Fruit fly (Drosophila melanogaster) whole organism, embryonic: ENCODE measurements around the gene Gem2.
A peak's percentile ranks its signal among the peaks of the same experiment; 100 is the strongest.

Experiments used
- CG10321 ChIP-seq: fragments of 200-800 bp; sonication (Bioruptor generic); IDR thresholded peaks from 2 replicates; pipeline ENCODE4 v1.3.6; 2022; ENCODE audit warnings: missing biosample characterization, missing genetic modification characterization
- CG10654 ChIP-seq: fragments of 200-800 bp; sonication (Bioruptor generic); optimal IDR thresholded peaks from 2 replicates; lab custom pipeline; 2016; ENCODE audit warnings: missing biosample characterization, missing genetic modification characterization
- CG10979 ChIP-seq: fragments of 200-800 bp; sonication (Bioruptor generic); optimal IDR thresholded peaks from 2 replicates; lab custom pipeline; 2018; ENCODE audit warnings: missing biosample characterization, mild to moderate bottlenecking, missing genetic modification characterization, moderate library complexity
- CG11085 ChIP-seq: fragments of 200-800 bp; sonication (Bioruptor generic); IDR thresholded peaks from 2 replicates; pipeline ENCODE4 v1.3.6; 2022; ENCODE audit warnings: missing biosample characterization, missing genetic modification characterization
- CG11247 ChIP-seq: fragments of 200-800 bp; sonication (Bioruptor generic); IDR thresholded peaks from 2 replicates; pipeline ENCODE4 v1.3.6; 2022; ENCODE audit warnings: missing biosample characterization, missing genetic modification characterization
- CG11456 ChIP-seq: fragments of 200-800 bp; sonication (Bioruptor generic); IDR thresholded peaks from 3 replicates; pipeline ENCODE4 v1.3.6; 2022; ENCODE audit warnings: missing biosample characterization, missing genetic modification characterization
- CG11504 ChIP-seq: fragments of 200-800 bp; sonication (Bioruptor generic); optimal IDR thresholded peaks from 3 replicates; lab custom pipeline; 2019; ENCODE audit warnings: missing biosample characterization, mild to moderate bottlenecking, missing genetic modification characterization, moderate library complexity
- CG12236 ChIP-seq: fragments of 200-800 bp; sonication (Bioruptor generic); optimal IDR thresholded peaks from 2 replicates; lab custom pipeline; 2016; ENCODE audit warnings: missing biosample characterization, missing genetic modification characterization
- CG12391 ChIP-seq: fragments of 200-800 bp; sonication (Bioruptor generic); optimal IDR thresholded peaks from 3 replicates; lab custom pipeline; 2018; ENCODE audit warnings: missing biosample characterization, mild to moderate bottlenecking, missing genetic modification characterization, moderate library complexity
- CG13624 ChIP-seq: fragments of 200-800 bp; sonication (Bioruptor generic); optimal IDR thresholded peaks from 2 replicates; lab custom pipeline; 2016; ENCODE audit warnings: missing biosample characterization, missing genetic modification characterization
- CG14710 ChIP-seq: fragments of 200-800 bp; sonication (Bioruptor generic); optimal IDR thresholded peaks from 3 replicates; lab custom pipeline; 2019; ENCODE audit warnings: missing biosample characterization, mild to moderate bottlenecking, missing genetic modification characterization, moderate library complexity
- CG18262 ChIP-seq: fragments of 200-800 bp; optimal IDR thresholded peaks from 3 replicates; lab custom pipeline; 2019; ENCODE audit warnings: missing biosample characterization, mild to moderate bottlenecking, missing genetic modification characterization, moderate library complexity
- CG2712 ChIP-seq: fragments of 200-800 bp; optimal IDR thresholded peaks from 3 replicates; lab custom pipeline; 2019; ENCODE audit warnings: missing biosample characterization, mild to moderate bottlenecking, missing genetic modification characterization, moderate library complexity
- CG30403 ChIP-seq: fragments of 200-800 bp; sonication (Bioruptor generic); optimal IDR thresholded peaks from 3 replicates; lab custom pipeline; 2016; ENCODE audit warnings: missing biosample characterization, missing genetic modification characterization
- CG3847 ChIP-seq: fragments of 200-800 bp; sonication (Bioruptor generic); IDR thresholded peaks from 2 replicates; pipeline ENCODE4 v1.3.6; 2022; ENCODE audit warnings: missing biosample characterization, missing genetic modification characterization
- CG7839 ChIP-seq: fragments of 200-800 bp; sonication (Bioruptor generic); optimal IDR thresholded peaks from 3 replicates; lab custom pipeline; 2018; ENCODE audit warnings: missing biosample characterization, mild to moderate bottlenecking, missing genetic modification characterization, moderate library complexity
- CG8089 ChIP-seq: fragments of 200-800 bp; sonication (Bioruptor generic); optimal IDR thresholded peaks from 3 replicates; lab custom pipeline; 2016; ENCODE audit warnings: missing biosample characterization, missing genetic modification characterization
- CG9876 ChIP-seq: fragments of 200-800 bp; sonication (Bioruptor generic); optimal IDR thresholded peaks from 2 replicates; lab custom pipeline; 2016; ENCODE audit warnings: missing biosample characterization, missing genetic modification characterization
- D19A ChIP-seq: fragments of 200-800 bp; optimal IDR thresholded peaks from 3 replicates; lab custom pipeline; 2019; ENCODE audit warnings: missing biosample characterization, mild to moderate bottlenecking, missing genetic modification characterization, moderate library complexity
- ERR ChIP-seq: fragments of 200-800 bp; sonication (Bioruptor generic); optimal IDR thresholded peaks from 2 replicates; lab custom pipeline; 2016; ENCODE audit warnings: missing biosample characterization, missing genetic modification characterization
- Hr51 ChIP-seq, 2 experiments: fragments of 200-800 bp; sonication (Bioruptor generic); optimal IDR thresholded peaks; 2 replicates in 1 of 2; 3 replicates in 1 of 2; lab custom pipeline; 2016 to 2018; ENCODE audit warnings: missing biosample characterization in 2 of 2, missing genetic modification characterization in 2 of 2, mild to moderate bottlenecking in 1 of 2, moderate library complexity in 1 of 2
- MBD-R2 ChIP-seq: fragments of 200-800 bp; sonication (Bioruptor generic); IDR thresholded peaks from 2 replicates; pipeline ENCODE4 v1.3.6; 2022; ENCODE audit warnings: missing biosample characterization, missing genetic modification characterization
- Med ChIP-seq: fragments of 200-800 bp; sonication (Bioruptor generic); peaks from one replicate; lab custom pipeline; 2016; ENCODE audit warnings: missing biosample characterization, missing genetic modification characterization, mild to moderate bottlenecking, inconsistent platforms, moderate library complexity
- Sry-β ChIP-seq: fragments of 200-800 bp; sonication (Bioruptor generic); optimal IDR thresholded peaks from 2 replicates; lab custom pipeline; 2018; ENCODE audit warnings: missing biosample characterization, mild to moderate bottlenecking, missing genetic modification characterization, moderate library complexity
- Ssrp ChIP-seq: fragments of 200-800 bp; sonication (Bioruptor generic); optimal IDR thresholded peaks from 2 replicates; lab custom pipeline; 2018; ENCODE audit warnings: missing biosample characterization, mild to moderate bottlenecking, missing genetic modification characterization, moderate library complexity
- aop ChIP-seq: fragments of 200-800 bp; sonication (Bioruptor generic); IDR thresholded peaks from 2 replicates; pipeline ENCODE4 v1.3.6; 2022; ENCODE audit warnings: missing biosample characterization, missing genetic modification characterization
- bowl ChIP-seq: fragments of 200-800 bp; sonication (Bioruptor generic); IDR thresholded peaks from 2 replicates; pipeline ENCODE4 v1.3.6; 2022; ENCODE audit warnings: missing biosample characterization, missing genetic modification characterization
- bsh ChIP-seq, 2 experiments: fragments of 200-800 bp; sonication (Bioruptor generic); optimal IDR thresholded peaks; 2 replicates each; lab custom pipeline; 2017 to 2018; ENCODE audit warnings: mild to moderate bottlenecking in 2 of 2, missing biosample characterization in 2 of 2, missing genetic modification characterization in 2 of 2, moderate library complexity in 1 of 2
- chif ChIP-seq, 2 experiments: fragments of 200-800 bp; sonication (Bioruptor generic); optimal IDR thresholded peaks; 3 replicates each; lab custom pipeline; 2016; ENCODE audit warnings: missing biosample characterization in 2 of 2, missing genetic modification characterization in 2 of 2
- croc ChIP-seq: fragments of 200-800 bp; sonication (Bioruptor generic); conservative IDR thresholded peaks from 3 replicates; pipeline ENCODE4 v1.3.6; 2022; ENCODE audit warnings: missing biosample characterization, missing genetic modification characterization
- dmrt11E ChIP-seq: fragments of 200-800 bp; sonication (Bioruptor generic); optimal IDR thresholded peaks from 3 replicates; lab custom pipeline; 2018; ENCODE audit warnings: missing biosample characterization, mild to moderate bottlenecking, missing genetic modification characterization, moderate library complexity
- fd96Cb ChIP-seq: fragments of 200-800 bp; sonication (Bioruptor generic); optimal IDR thresholded peaks from 2 replicates; lab custom pipeline; 2018; ENCODE audit warnings: missing biosample characterization, mild to moderate bottlenecking, missing genetic modification characterization, moderate library complexity
- gcm ChIP-seq: fragments of 200-800 bp; sonication (Bioruptor generic); optimal IDR thresholded peaks from 2 replicates; lab custom pipeline; 2019; ENCODE audit warnings: missing biosample characterization, mild to moderate bottlenecking, missing genetic modification characterization, moderate library complexity
- gem ChIP-seq: fragments of 200-800 bp; sonication (Bioruptor generic); optimal IDR thresholded peaks from 2 replicates; lab custom pipeline; 2019; ENCODE audit warnings: missing biosample characterization, mild to moderate bottlenecking, missing genetic modification characterization, moderate library complexity
- ham ChIP-seq: fragments of 200-800 bp; sonication (Bioruptor generic); IDR thresholded peaks from 2 replicates; pipeline ENCODE4 v1.3.6; 2022; ENCODE audit warnings: missing biosample characterization, missing genetic modification characterization
- jigr1 ChIP-seq: fragments of 200-800 bp; sonication (Bioruptor generic); IDR thresholded peaks from 3 replicates; pipeline ENCODE4 v1.3.6; 2022; ENCODE audit warnings: missing biosample characterization, missing genetic modification characterization
- lilli ChIP-seq: fragments of 200-800 bp; sonication (Bioruptor generic); optimal IDR thresholded peaks from 3 replicates; lab custom pipeline; 2016; ENCODE audit warnings: missing biosample characterization, missing genetic modification characterization
- lola ChIP-seq, 3 experiments: fragments of >200 bp in 2 of 3; fragments of 200-800 bp in 1 of 3; sonication (Bioruptor generic) in 1 of 3; optimal IDR thresholded peaks; 2 replicates each; lab custom pipeline; 2017 to 2019; ENCODE audit warnings: missing biosample characterization in 3 of 3, missing genetic modification characterization in 3 of 3, mild to moderate bottlenecking in 1 of 3, moderate library complexity in 1 of 3
- phol ChIP-seq: fragments of 200-800 bp; sonication (Bioruptor generic); optimal IDR thresholded peaks from 3 replicates; lab custom pipeline; 2018; ENCODE audit warnings: missing biosample characterization, mild to moderate bottlenecking, missing genetic modification characterization, moderate library complexity
- row ChIP-seq: fragments of 200-800 bp; sonication (Bioruptor generic); IDR thresholded peaks from 3 replicates; pipeline ENCODE4 v1.3.6; 2022; ENCODE audit warnings: missing biosample characterization, missing genetic modification characterization
- salm ChIP-seq: fragments of 200-800 bp; sonication (Bioruptor generic); optimal IDR thresholded peaks from 2 replicates; lab custom pipeline; 2018; ENCODE audit warnings: missing biosample characterization, mild to moderate bottlenecking, missing genetic modification characterization
- sens ChIP-seq: fragments of 200-800 bp; sonication (Bioruptor generic); peaks from one replicate; lab custom pipeline; 2016; ENCODE audit warnings: missing biosample characterization, missing genetic modification characterization
- stc ChIP-seq: fragments of 200-800 bp; sonication (Bioruptor generic); IDR thresholded peaks from 2 replicates; pipeline ENCODE4 v1.3.6; 2022; ENCODE audit warnings: missing biosample characterization, missing genetic modification characterization
- tna ChIP-seq: fragments of 200-800 bp; sonication (Bioruptor generic); IDR thresholded peaks from 2 replicates; pipeline ENCODE4 v1.3.6; 2022; ENCODE audit warnings: missing biosample characterization, missing genetic modification characterization; ENCODE audit not compliant: partially characterized antibody
- unpg ChIP-seq: fragments of 200-800 bp; sonication (Bioruptor generic); optimal IDR thresholded peaks from 3 replicates; lab custom pipeline; 2018; ENCODE audit warnings: missing biosample characterization, mild to moderate bottlenecking, missing genetic modification characterization, moderate library complexity
- vnd ChIP-seq: fragments of 200-800 bp; sonication (Bioruptor generic); IDR thresholded peaks from 3 replicates; pipeline ENCODE4 v1.3.6; 2022; ENCODE audit warnings: missing biosample characterization, missing genetic modification characterization; ENCODE audit not compliant: partially characterized antibody
- zf30C ChIP-seq: fragments of 200-800 bp; sonication (Bioruptor generic); optimal IDR thresholded peaks from 3 replicates; lab custom pipeline; 2018; ENCODE audit warnings: missing biosample characterization, mild to moderate bottlenecking, missing genetic modification characterization

Gem2 gene

dm6 chr3L:19100188-19100587 is at the start of gene Gem2 (continued):
- TF ChIP-seq row (peak; percentile 59), MBD-R2 (peak; percentile 90)
- TF ChIP-seq, all 482 proteins: peak for 40

dm6 chr3L:19147169-19147568 is 47.0 kb upstream of the Gem2 start:
- TF ChIP-seq CG12236 (GFP tag; lab: Kevin White, UChicago) (no peak), CG7839 (tag; lab: Kevin White, UChicago) (peak; percentile 10), Ssrp (peak; percentile 2), aop (GFP tag; lab: Robert Waterston, UW) (no peak), CG14710 (tag; lab: Kevin White, UChicago) (peak; percentile 19), lilli (GFP tag; lab: Kevin White, UChicago) (peak; percentile 5), fd96Cb (tag; lab: Kevin White, UChicago) (no peak), Sry-β (GFP tag; lab: Kevin White, UChicago) (no peak), CG11456 (GFP tag; lab: Robert Waterston, UW) (no peak), croc (GFP tag; lab: Robert Waterston, UW) (no peak), CG13624 (GFP tag; lab: Kevin White, UChicago) (no peak), lola (GFP tag; optimal IDR thresholded peaks at IDR 0.05; lab: Kevin White, UChicago) (peak in 1 of 3 experiments; percentile 6), CG10321 (GFP tag; lab: Robert Waterston, UW) (no peak), CG11085 (no peak), CG2712 (tag; lab: Kevin White, UChicago) (peak; percentile 20), Med (GFP tag; lab: Kevin White, UChicago) (peak; percentile 49), vnd (no peak), dmrt11E (tag; lab: Kevin White, UChicago) (peak; percentile 30), jigr1 (GFP tag; lab: Robert Waterston, UW) (no peak), salm (tag; lab: Kevin White, UChicago) (no peak), phol (peak; percentile 12), zf30C (GFP tag; lab: Kevin White, UChicago) (peak; percentile 43), CG3847 (GFP tag; lab: Robert Waterston, UW) (no peak), Hr51 (GFP tag; optimal IDR thresholded peaks at IDR 0.05; lab: Kevin White, UChicago) (peak in 1 of 2 experiments; percentile 8), ham (GFP tag; lab: Robert Waterston, UW) (no peak), tna (GFP tag; lab: Robert Waterston, UW) (no peak), CG9876 (GFP tag; lab: Kevin White, UChicago) (no peak), chif (GFP tag; optimal IDR thresholded peaks at IDR 0.05; lab: Kevin White, UChicago) (peak in 1 of 2 experiments; percentile 19), row (peak; percentile 23; the same call in 1 of the 3 replicates), CG30403 (peak; percentile 2), bsh (GFP tag; optimal IDR thresholded peaks at IDR 0.05; lab: Kevin White, UChicago) (peak in 1 of 2 experiments; percentile 18), CG11247 (GFP tag; lab: Robert Waterston, UW) (no peak), sens (peak; percentile 74), gem (tag; lab: Kevin White, UChicago) (peak; percentile 40), gcm (GFP tag; lab: Kevin White, UChicago) (peak; percentile 14), ERR (GFP tag; lab: Kevin White, UChicago) (no peak), unpg (GFP tag; lab: Kevin White, UChicago) (peak; percentile 23), CG8089 (GFP tag; lab: Kevin White, UChicago) (no peak), CG11504 (tag; lab: Kevin White, UChicago) (peak; percentile 30), D19A (tag; lab: Kevin White, UChicago) (peak; percentile 3), CG10654 (GFP tag; lab: Kevin White, UChicago) (no peak), bowl (GFP tag; lab: Robert Waterston, UW) (no peak), CG10979 (tag; lab: Kevin White, UChicago) (peak; percentile 35), stc (GFP tag; lab: Robert Waterston, UW) (no peak), CG12391 (tag; lab: Kevin White, UChicago) (peak; percentile 20), CG18262 (tag; lab: Kevin White, UChicago) (peak; percentile 9)
